Worm (Caenorhabditis elegans): Measurements from ENCODE around the gene F35A5.5.

The F35A5.5 gene

ce11 chrX:3787431-3788076 lies 8.0 kb downstream of the F35A5.5 start, which contains the start of gene pmpl-1:
TSS of gene pmpl-1 (plus strand) at chrX:3788026.
- TF ChIP-seq lin-1 (GFP tag; IDR thresholded peaks at IDR 0.05) = no peak
- no peak for TF ChIP-seq mxl-2 (GFP tag; conservative IDR thresholded peaks at IDR 0.05)
- peak; percentile 2 for TF ChIP-seq mxl-3 (GFP tag; optimal IDR thresholded peaks at IDR 0.05)
- no peak for TF ChIP-seq F49E8.2 (tag; optimal IDR thresholded peaks at IDR 0.05; ENCODE audit: borderline replicate concordance)
- no peak for TF ChIP-seq snpc-4 (tag; optimal IDR thresholded peaks at IDR 0.05)
- TF ChIP-seq dmd-6 (GFP tag; IDR thresholded peaks at IDR 0.05) = peak; percentile 22
- no peak for TF ChIP-seq spr-1 (tag; optimal IDR thresholded peaks at IDR 0.05)
- TF ChIP-seq mep-1 (tag; optimal IDR thresholded peaks at IDR 0.05) = peak; percentile 69
- no peak for TF ChIP-seq zfp-3 (GFP tag; conservative IDR thresholded peaks at IDR 0.05)
- no peak for TF ChIP-seq Y75B8A.6 (GFP tag; IDR thresholded peaks at IDR 0.05)
- no peak for TF ChIP-seq daf-19 (GFP tag; conservative IDR thresholded peaks at IDR 0.05)
- TF ChIP-seq nhr-11 (tag; optimal IDR thresholded peaks at IDR 0.05) = peak; percentile 33
- no peak for TF ChIP-seq snpc-1.2 (GFP tag; IDR thresholded peaks at IDR 0.05)
- TF ChIP-seq Y5F2A.4 (GFP tag; optimal IDR thresholded peaks at IDR 0.05) = no peak
- peak; percentile 66 for TF ChIP-seq nhr-25 (tag; optimal IDR thresholded peaks at IDR 0.05; ENCODE audit: borderline replicate concordance, insufficient read depth)
- no peak for TF ChIP-seq F44E2.7 (GFP tag; IDR thresholded peaks at IDR 0.05)
- TF ChIP-seq tag-97 (GFP tag; IDR thresholded peaks at IDR 0.05) = no peak
- peak; percentile 71 to 72 for TF ChIP-seq mdl-1 (tag; optimal IDR thresholded peaks at IDR 0.05)
- peak in 1 of 2 experiments; percentile 16 for TF ChIP-seq daf-16 (GFP tag; optimal IDR thresholded peaks at IDR 0.05)
- peak; percentile 5 for TF ChIP-seq daf-16 (tag; optimal IDR thresholded peaks at IDR 0.05)
- TF ChIP-seq dve-1 (tag; optimal IDR thresholded peaks at IDR 0.05; ENCODE audit: insufficient read depth) = no peak
- TF ChIP-seq hmg-1.1 (GFP tag; IDR thresholded peaks at IDR 0.05) = peak; percentile 31; the same call in 1 of the 2 replicates
- TF ChIP-seq unc-62 (GFP tag; optimal IDR thresholded peaks at IDR 0.05 in 1 of 2) = peak in 1 of 2 experiments; percentile 93
- no peak for TF ChIP-seq unc-62 (tag; optimal IDR thresholded peaks at IDR 0.05)
- TF ChIP-seq duxl-1 (tag; optimal IDR thresholded peaks at IDR 0.05; ENCODE audit: poor library complexity) = no peak
- TF ChIP-seq rbr-2 (tag; optimal IDR thresholded peaks at IDR 0.05) = peak; percentile 47
- TF ChIP-seq nhr-48 (tag; optimal IDR thresholded peaks at IDR 0.05) = peak; percentile 22
- no peak for TF ChIP-seq nhr-42 (GFP tag; IDR thresholded peaks at IDR 0.05)
- TF ChIP-seq ama-1 (optimal IDR thresholded peaks at IDR 0.05) = peak; percentile 81
- no peak for TF ChIP-seq madf-9 (GFP tag; conservative IDR thresholded peaks at IDR 0.05)
- no peak for TF ChIP-seq lin-29 (GFP tag; IDR thresholded peaks at IDR 0.05)
- no peak for TF ChIP-seq R02D3.7 (tag; optimal IDR thresholded peaks at IDR 0.05)
- peak; percentile 18 for TF ChIP-seq mes-2 (tag; optimal IDR thresholded peaks at IDR 0.05; ENCODE audit: poor library complexity, severe bottlenecking)
- no peak for TF ChIP-seq ceh-32 (tag; optimal IDR thresholded peaks at IDR 0.05; ENCODE audit: poor library complexity)
- peak; percentile 44 for TF ChIP-seq hlh-11 (tag; optimal IDR thresholded peaks at IDR 0.05)
- TF ChIP-seq F37D6.2 (tag; optimal IDR thresholded peaks at IDR 0.05) = no peak
- TF ChIP-seq dmd-8 (GFP tag; IDR thresholded peaks at IDR 0.05) = no peak
- no peak for TF ChIP-seq attf-4 (tag; optimal IDR thresholded peaks at IDR 0.05)
- TF ChIP-seq ceh-62 (tag; optimal IDR thresholded peaks at IDR 0.05) = no peak
- TF ChIP-seq daf-8 (GFP tag; IDR thresholded peaks at IDR 0.05) = no peak
- peak; percentile 99 for TF ChIP-seq aha-1 (tag)
- peak; percentile 44 for TF ChIP-seq nhr-28 (tag; optimal IDR thresholded peaks at IDR 0.05)
- TF ChIP-seq hlh-30 (tag; optimal IDR thresholded peaks at IDR 0.05; ENCODE audit: insufficient read depth) = peak; percentile 88
- no peak for TF ChIP-seq sdz-12 (GFP tag; optimal IDR thresholded peaks at IDR 0.05)
- peak; percentile 5 to 31 for TF ChIP-seq lsy-2 (tag; optimal IDR thresholded peaks at IDR 0.05)
